Worm (Caenorhabditis elegans) whole organism, early embryonic: ENCODE data around the gene F58F9.8.

Source experiments
- B0310.2 ChIP-seq: sonication (generic microtip); optimal IDR thresholded peaks from 2 replicates; lab custom pipeline; 2016; ENCODE audit warnings: mild to moderate bottlenecking, missing genetic modification characterization, missing compliant biosample characterization
- aly-1 ChIP-seq: sonication (generic microtip); optimal IDR thresholded peaks from 2 replicates; lab custom pipeline; 2016; ENCODE audit warnings: missing genetic modification characterization, missing compliant biosample characterization
- sea-1 ChIP-seq: fragments of 200-800 bp; sonication (Bioruptor generic); conservative IDR thresholded peaks from 2 replicates; pipeline ENCODE4 v1.3.6; 2022; ENCODE audit warnings: missing genetic modification characterization, missing compliant biosample characterization
- tbx-37 ChIP-seq: fragments of 200-800 bp; sonication (Bioruptor generic); conservative IDR thresholded peaks from 2 replicates; pipeline ENCODE4 v1.3.6; 2022; ENCODE audit warnings: missing genetic modification reagents, missing genetic modification characterization, missing compliant biosample characterization
- tra-4 ChIP-seq: sonication (generic microtip); optimal IDR thresholded peaks from 2 replicates; lab custom pipeline; 2017; ENCODE audit warnings: missing genetic modification characterization, missing compliant biosample characterization

The F58F9.8 gene

DNA sequence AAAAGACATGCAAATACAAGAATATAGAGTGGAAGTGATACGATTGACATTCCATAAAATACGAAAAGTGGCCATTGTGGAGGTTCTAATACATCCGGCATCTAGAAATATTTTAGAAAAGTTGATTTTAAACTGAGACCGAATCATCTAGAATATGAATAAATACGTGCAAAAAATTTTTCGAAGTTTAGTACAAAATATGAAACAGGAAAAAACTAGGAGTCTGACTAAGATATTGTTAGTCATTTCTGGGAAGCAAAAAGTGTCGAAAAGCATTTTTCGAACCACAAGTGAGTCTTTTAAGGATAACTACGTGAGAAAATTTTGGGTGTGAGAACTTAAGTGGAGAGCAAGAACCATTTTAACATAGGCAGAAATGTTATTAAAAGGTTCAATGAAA lies 44.2 kb downstream of the F58F9.8 start, which contains the start of gene srv-32:
srv-32 (minus strand) TSS at position 101 of the 400 bp plus-strand sequence.
- TF ChIP-seq tra-4 (tag; lab: Kevin White, UChicago) (no peak), B0310.2 (no peak), aly-1 (tag; lab: Kevin White, UChicago) (no peak)

DNA sequence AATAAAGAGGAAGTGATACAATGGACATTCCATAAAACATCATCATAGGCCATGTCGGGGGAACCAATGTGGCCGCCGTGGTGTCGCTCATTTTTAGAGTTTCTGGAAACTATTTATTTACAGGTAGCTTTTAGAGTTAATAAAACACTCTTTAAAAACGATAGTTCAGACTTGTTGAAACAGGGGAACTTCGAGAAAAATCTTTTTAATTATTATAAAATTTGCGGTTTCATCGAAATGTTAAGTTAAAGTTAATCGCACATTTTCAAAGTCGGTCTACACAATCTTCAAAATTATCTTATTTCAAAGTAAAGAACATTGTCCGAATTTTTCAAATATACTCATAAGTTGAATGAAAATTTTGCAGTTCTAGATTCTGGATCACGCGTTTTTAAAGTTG lies 46.3 kb downstream of the F58F9.8 start, which contains the start of gene ops-1:
ops-1 (minus strand) TSS at position 101 of the 400 bp plus-strand sequence.
- no peak for TF ChIP-seq tbx-37
- TF ChIP-seq sea-1 (GFP tag; lab: Robert Waterston, UW), result no peak
- no peak for TF ChIP-seq tra-4 (tag; lab: Kevin White, UChicago)
